Fruit fly (Drosophila melanogaster): ENCODE measurements around the gene fz2.

dm6 chr3L:19280283-19280682 is 45.1 kb upstream of the fz2 start:
- TF ChIP-seq CG13287 (GFP tag; IDR thresholded peaks at IDR 0.05; ENCODE audit: partially characterized antibody) (no peak), Antp (GFP tag; optimal IDR thresholded peaks at IDR 0.05) (no peak), kay (GFP tag; optimal IDR thresholded peaks at IDR 0.05) (no peak), CG10147 (GFP tag; optimal IDR thresholded peaks at IDR 0.05) (no peak), Eip74EF (GFP tag; optimal IDR thresholded peaks at IDR 0.05) (no peak), Dip2 (GFP tag; IDR thresholded peaks at IDR 0.05) (no peak)
